Fruit fly (Drosophila melanogaster) whole organism, pupa: ENCODE measurements around the gene CG43401.

Source experiments
- CG10348 ChIP-seq: fragments of 200-800 bp; sonication (Bioruptor generic); IDR thresholded peaks from 2 replicates; pipeline ENCODE4 v1.3.6; 2022; ENCODE audit warnings: missing biosample characterization, missing genetic modification characterization
- CG12605 ChIP-seq: fragments of 200-800 bp; sonication (Bioruptor generic); IDR thresholded peaks from 2 replicates; pipeline ENCODE4 v1.3.6; 2022; ENCODE audit warnings: missing biosample characterization, missing genetic modification characterization
- CG13204 ChIP-seq: fragments of 200-800 bp; sonication (Bioruptor generic); optimal IDR thresholded peaks from 2 replicates; lab custom pipeline; 2018; ENCODE audit warnings: missing biosample characterization, mild to moderate bottlenecking, missing genetic modification characterization, moderate library complexity
- CG14655 ChIP-seq: fragments of 200-800 bp; sonication (Bioruptor generic); optimal IDR thresholded peaks from 3 replicates; lab custom pipeline; 2017; ENCODE audit warnings: mild to moderate bottlenecking, missing biosample characterization, missing genetic modification reagents, missing genetic modification characterization
- CG15710 ChIP-seq: fragments of 200-800 bp; sonication (Bioruptor generic); optimal IDR thresholded peaks from 2 replicates; lab custom pipeline; 2018; ENCODE audit warnings: missing biosample characterization, mild to moderate bottlenecking, missing genetic modification characterization, moderate library complexity
- CG17806 ChIP-seq: fragments of 200-800 bp; sonication (Bioruptor generic); optimal IDR thresholded peaks from 2 replicates; lab custom pipeline; 2018; ENCODE audit warnings: missing biosample characterization, mild to moderate bottlenecking, missing genetic modification characterization, moderate library complexity
- CG32121 ChIP-seq: fragments of 200-800 bp; sonication (Bioruptor generic); IDR thresholded peaks from 2 replicates; pipeline ENCODE4 v1.3.6; 2022; ENCODE audit warnings: missing biosample characterization, missing genetic modification characterization
- CG34367 ChIP-seq: fragments of 200-800 bp; sonication (Bioruptor generic); optimal IDR thresholded peaks from 2 replicates; lab custom pipeline; 2018; ENCODE audit warnings: missing biosample characterization, mild to moderate bottlenecking, missing genetic modification characterization
- CG4496 ChIP-seq: fragments of 200-800 bp; sonication (Bioruptor generic); IDR thresholded peaks from 3 replicates; pipeline ENCODE4 v1.3.6; 2022; ENCODE audit warnings: missing biosample characterization, missing genetic modification characterization
- CG8159 ChIP-seq: fragments of 200-800 bp; sonication (Bioruptor generic); optimal IDR thresholded peaks from 3 replicates; lab custom pipeline; 2018; ENCODE audit warnings: missing biosample characterization, mild to moderate bottlenecking, missing genetic modification characterization, moderate library complexity
- CG8301 ChIP-seq: fragments of 200-800 bp; sonication (Bioruptor generic); optimal IDR thresholded peaks from 2 replicates; lab custom pipeline; 2018; ENCODE audit warnings: missing biosample characterization, mild to moderate bottlenecking, missing genetic modification characterization
- CG9948 ChIP-seq: fragments of 200-800 bp; sonication (Bioruptor generic); optimal IDR thresholded peaks from 2 replicates; lab custom pipeline; 2018; ENCODE audit warnings: missing biosample characterization, mild to moderate bottlenecking, missing genetic modification characterization, moderate library complexity
- D1 ChIP-seq: fragments of 200-800 bp; sonication (Bioruptor generic); optimal IDR thresholded peaks from 2 replicates; lab custom pipeline; 2018; ENCODE audit warnings: missing biosample characterization, mild to moderate bottlenecking, missing genetic modification characterization, moderate library complexity
- EcR ChIP-seq: fragments of 200-800 bp; sonication (Bioruptor generic); optimal IDR thresholded peaks from 3 replicates; lab custom pipeline; 2019; ENCODE audit warnings: missing biosample characterization, missing genetic modification characterization, mild to moderate bottlenecking, moderate library complexity, missing genetic modification reagents
- Ets98B ChIP-seq: fragments of 200-800 bp; sonication (Bioruptor generic); IDR thresholded peaks from 2 replicates; pipeline ENCODE4 v1.3.6; 2022; ENCODE audit warnings: missing biosample characterization, missing genetic modification characterization
- Pif1A ChIP-seq: fragments of 200-800 bp; sonication (Bioruptor generic); optimal IDR thresholded peaks from 3 replicates; lab custom pipeline; 2016; ENCODE audit warnings: missing biosample characterization, missing genetic modification characterization
- Pif1B ChIP-seq: fragments of 200-800 bp; sonication (Bioruptor generic); optimal IDR thresholded peaks from 3 replicates; lab custom pipeline; 2016; ENCODE audit warnings: missing biosample characterization, missing genetic modification characterization
- Snoo ChIP-seq: fragments of 200-800 bp; sonication (Bioruptor generic); optimal IDR thresholded peaks from 3 replicates; lab custom pipeline; 2017; ENCODE audit warnings: missing biosample characterization, mild to moderate bottlenecking, missing genetic modification characterization, inconsistent platforms
- fd96Ca ChIP-seq: fragments of 200-800 bp; sonication (Bioruptor generic); IDR thresholded peaks from 3 replicates; pipeline ENCODE4 v1.3.6; 2022; ENCODE audit warnings: missing biosample characterization, missing genetic modification characterization
- gl ChIP-seq: fragments of 200-800 bp; sonication (Bioruptor generic); optimal IDR thresholded peaks from 2 replicates; lab custom pipeline; 2018; ENCODE audit warnings: missing biosample characterization, mild to moderate bottlenecking, missing genetic modification characterization
- rn ChIP-seq: fragments of 200-800 bp; sonication (Bioruptor generic); IDR thresholded peaks from 2 replicates; pipeline ENCODE4 v1.3.6; 2022; ENCODE audit warnings: missing biosample characterization, missing genetic modification characterization

The CG43401 gene

DNA sequence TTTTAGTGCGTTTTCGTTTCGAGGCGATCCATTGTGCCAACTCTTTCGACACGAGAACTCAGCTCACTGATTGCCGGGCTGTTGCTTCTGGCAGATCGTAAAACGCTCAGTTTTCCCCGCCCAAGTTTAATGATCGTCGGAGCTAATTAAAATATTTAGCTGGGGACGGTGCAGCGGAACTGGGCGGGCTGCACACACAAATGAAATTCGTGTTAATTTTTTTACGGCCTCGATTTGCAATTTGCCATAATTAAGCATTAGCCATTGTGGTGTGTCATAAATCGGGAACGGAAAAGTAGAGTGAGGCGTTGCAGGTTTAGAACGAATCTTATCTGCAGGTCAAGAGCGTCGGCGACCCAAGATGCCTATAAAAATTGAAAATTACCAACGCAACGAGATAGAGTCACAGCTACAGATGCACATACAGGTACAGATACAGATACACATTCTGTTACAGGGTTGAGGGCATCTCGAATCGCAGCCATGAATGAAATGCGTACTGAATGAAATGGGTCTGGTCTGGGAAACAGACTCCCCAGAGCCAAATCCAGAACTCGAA lies 2.4 kb upstream of the CG43401 start:
- TF ChIP-seq Snoo (tag; lab: Kevin White, UChicago) (no peak), Ets98B (GFP tag; lab: Robert Waterston, UW) (no peak), CG10348 (GFP tag; lab: Robert Waterston, UW) (no peak), CG9948 (tag; lab: Kevin White, UChicago) (no peak), CG8159 (no peak), gl (no peak), fd96Ca (GFP tag; lab: Robert Waterston, UW) (no peak), Pif1A (no peak), EcR (GFP tag; lab: Kevin White, UChicago) (no peak), CG34367 (tag; lab: Kevin White, UChicago) (no peak)

DNA sequence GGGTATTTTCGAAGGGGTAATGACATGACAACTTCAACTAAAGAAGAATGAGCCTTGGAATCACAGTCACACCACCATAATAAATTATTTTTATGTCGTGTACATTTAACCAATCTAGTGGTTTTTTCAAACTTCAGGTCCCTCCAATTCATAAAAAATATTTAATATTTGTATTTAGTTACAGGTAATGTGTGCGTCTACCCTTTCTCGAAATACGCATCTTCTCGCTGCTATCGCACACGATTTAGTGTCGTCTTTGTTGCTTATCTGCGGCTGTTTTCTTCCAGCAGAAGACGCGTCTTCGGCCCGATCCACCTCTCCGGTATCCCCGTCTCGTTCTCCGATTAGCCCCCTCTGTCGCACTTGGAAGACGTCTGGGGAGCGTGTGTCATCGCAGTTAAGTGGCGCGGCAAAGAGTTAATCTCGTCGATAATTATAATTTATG lies 1.4 kb upstream of the CG43401 start:
- TF ChIP-seq CG34367 (tag; lab: Kevin White, UChicago) (peak; percentile 86), EcR (GFP tag; lab: Kevin White, UChicago) (peak; percentile 76), Ets98B (GFP tag; lab: Robert Waterston, UW) (peak; percentile 23; the same call in 1 of the 2 replicates), CG32121 (GFP tag; lab: Robert Waterston, UW) (peak; percentile 35; the same call in 1 of the 2 replicates), CG15710 (tag; lab: Kevin White, UChicago) (peak; percentile 90), CG4496 (GFP tag; lab: Robert Waterston, UW) (peak; percentile 64; the same call in 2 of the 3 replicates), CG17806 (peak; percentile 88), CG9948 (tag; lab: Kevin White, UChicago) (peak; percentile 86), gl (peak; percentile 79), CG8159 (peak; percentile 92), D1 (tag; lab: Kevin White, UChicago) (peak; percentile 75), CG10348 (GFP tag; lab: Robert Waterston, UW) (no peak), CG8301 (tag; lab: Kevin White, UChicago) (peak; percentile 63), CG14655 (GFP tag; lab: Kevin White, UChicago) (peak; percentile 79), CG12605 (GFP tag; lab: Robert Waterston, UW) (peak; percentile 50; the same call in 1 of the 2 replicates), Pif1A (peak; percentile 88), CG13204 (GFP tag; lab: Kevin White, UChicago) (peak; percentile 67), Snoo (tag; lab: Kevin White, UChicago) (peak; percentile 90), fd96Ca (GFP tag; lab: Robert Waterston, UW) (peak; percentile 46; the same call in 1 of the 3 replicates), rn (GFP tag; lab: Robert Waterston, UW) (peak; percentile 43; the same call in 1 of the 2 replicates), Pif1B (GFP tag; lab: Kevin White, UChicago) (peak; percentile 89)

dm6 chr2L:1427792-1428191 lies 482 bp upstream of the CG43401 start:
- TF ChIP-seq CG17806 (peak; percentile 68), CG12605 (GFP tag; lab: Robert Waterston, UW) (0 out of 2 replicates have a peak, but pooled peaks have one; percentile 17), CG10348 (GFP tag; lab: Robert Waterston, UW) (no peak), CG14655 (GFP tag; lab: Kevin White, UChicago) (peak; percentile 16), CG32121 (GFP tag; lab: Robert Waterston, UW) (no peak), Snoo (tag; lab: Kevin White, UChicago) (peak; percentile 18), CG9948 (tag; lab: Kevin White, UChicago) (peak; percentile 77), Pif1A (no peak), CG13204 (GFP tag; lab: Kevin White, UChicago) (no peak), CG34367 (tag; lab: Kevin White, UChicago) (peak; percentile 69), CG8301 (tag; lab: Kevin White, UChicago) (peak; percentile 13), Pif1B (GFP tag; lab: Kevin White, UChicago) (peak; percentile 8), gl (peak; percentile 22), CG4496 (GFP tag; lab: Robert Waterston, UW) (peak; percentile 37; the same call in 1 of the 3 replicates), fd96Ca (GFP tag; lab: Robert Waterston, UW) (0 out of 3 replicates have a peak, but pooled peaks have one; percentile 42), CG8159 (peak; percentile 66), CG15710 (tag; lab: Kevin White, UChicago) (peak; percentile 78), D1 (tag; lab: Kevin White, UChicago) (no peak), EcR (GFP tag; lab: Kevin White, UChicago) (no peak), Ets98B (GFP tag; lab: Robert Waterston, UW) (no peak), rn (GFP tag; lab: Robert Waterston, UW) (no peak)

DNA sequence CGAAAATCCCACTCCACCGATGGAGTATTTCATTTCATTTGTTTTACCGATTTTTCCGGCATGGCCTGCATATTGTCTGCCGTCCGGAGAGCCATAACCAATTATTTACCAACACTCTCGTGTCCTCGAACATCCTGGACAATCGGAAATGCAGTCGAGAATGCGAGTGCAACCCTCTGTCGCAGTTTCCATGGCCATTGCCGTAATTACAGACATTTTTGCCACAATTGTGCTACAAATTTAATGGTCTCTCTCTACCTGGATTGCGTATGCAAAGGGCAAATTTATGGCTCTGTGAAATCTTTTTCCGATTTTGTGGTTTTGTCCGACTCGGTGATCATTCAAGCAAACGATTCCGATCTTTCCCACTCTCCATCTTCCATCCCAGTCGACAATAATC lies 1.3 kb downstream of the CG43401 start:
- TF ChIP-seq Snoo (tag; lab: Kevin White, UChicago): no peak
- no peak for TF ChIP-seq CG8301 (tag; lab: Kevin White, UChicago)
- TF ChIP-seq CG17806: no peak
- no peak for TF ChIP-seq gl
- no peak for TF ChIP-seq Pif1B (GFP tag; lab: Kevin White, UChicago)
- TF ChIP-seq CG4496 (GFP tag; lab: Robert Waterston, UW): no peak
- no peak for TF ChIP-seq CG15710 (tag; lab: Kevin White, UChicago)
- TF ChIP-seq CG8159: no peak
- TF ChIP-seq fd96Ca (GFP tag; lab: Robert Waterston, UW): no peak
- no peak for TF ChIP-seq CG13204 (GFP tag; lab: Kevin White, UChicago)
- TF ChIP-seq Pif1A: no peak
- no peak for TF ChIP-seq CG32121 (GFP tag; lab: Robert Waterston, UW)
- no peak for TF ChIP-seq EcR (GFP tag; lab: Kevin White, UChicago)
- TF ChIP-seq CG14655 (GFP tag; lab: Kevin White, UChicago): no peak
- TF ChIP-seq CG12605 (GFP tag; lab: Robert Waterston, UW): no peak
- no peak for TF ChIP-seq CG9948 (tag; lab: Kevin White, UChicago)
- TF ChIP-seq D1 (tag; lab: Kevin White, UChicago): no peak
- TF ChIP-seq CG10348 (GFP tag; lab: Robert Waterston, UW): no peak
- TF ChIP-seq CG34367 (tag; lab: Kevin White, UChicago): no peak

dm6 chr2L:1431430-1431829 lies 3.2 kb downstream of the CG43401 start:
- TF ChIP-seq Snoo (tag; lab: Kevin White, UChicago): no peak
- no peak for TF ChIP-seq EcR (GFP tag; lab: Kevin White, UChicago)
- TF ChIP-seq CG32121 (GFP tag; lab: Robert Waterston, UW): peak; percentile 50
- no peak for TF ChIP-seq fd96Ca (GFP tag; lab: Robert Waterston, UW)
- TF ChIP-seq CG9948 (tag; lab: Kevin White, UChicago): no peak
- TF ChIP-seq, all 21 proteins: peak for 1
